Worm (Caenorhabditis elegans): ENCODE measurements around the gene K08E3.2.

DNA sequence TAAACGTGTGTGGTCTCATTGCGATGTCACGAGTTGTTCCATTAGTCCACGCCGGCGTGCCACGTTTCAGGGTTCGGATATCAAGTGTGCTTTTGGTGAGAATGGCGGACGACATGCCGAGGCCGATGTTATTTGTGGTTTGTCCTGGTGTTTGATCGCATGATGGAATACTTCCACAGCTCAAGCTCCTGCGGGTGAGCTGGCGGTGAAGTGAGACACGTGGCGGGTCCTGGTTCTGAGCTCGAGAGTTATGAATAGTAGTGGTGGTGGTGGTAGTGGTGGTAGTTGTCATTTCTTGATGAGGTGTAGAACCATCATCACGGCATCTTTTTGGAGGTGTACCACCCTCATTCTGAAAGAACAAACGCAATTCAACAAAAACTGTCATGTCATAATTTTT, 21.5 kb upstream of the K08E3.2 start:
- TF ChIP-seq blmp-1 (tag; optimal IDR thresholded peaks at IDR 0.05), result no peak
- no peak for TF ChIP-seq ceh-39 (tag; optimal IDR thresholded peaks at IDR 0.05)
- no peak for TF ChIP-seq elt-1 (tag; optimal IDR thresholded peaks at IDR 0.05; ENCODE audit: borderline replicate concordance, insufficient read depth)
- no peak for TF ChIP-seq elt-3 (tag; optimal IDR thresholded peaks at IDR 0.05)
- TF ChIP-seq nhr-237 (tag; optimal IDR thresholded peaks at IDR 0.05), result no peak
- no peak for TF ChIP-seq M03D4.4 (tag; optimal IDR thresholded peaks at IDR 0.05)
- no peak for TF ChIP-seq lsy-2 (tag; optimal IDR thresholded peaks at IDR 0.05)
- no peak for TF ChIP-seq mep-1 (tag; optimal IDR thresholded peaks at IDR 0.05)

All from whole organism, mixed stage, embryonic.